Worm (Caenorhabditis elegans) whole organism, L4 larva: ENCODE results near the gene W08E12.9.
A peak's percentile ranks its signal among the peaks of the same experiment; 100 is the strongest.

Experiments
- D1046.2 ChIP-seq: fragments of 200-800 bp; sonication (Bioruptor generic); IDR thresholded peaks from 2 replicates; pipeline ENCODE4 v1.3.6; 2022; ENCODE audit warnings: missing genetic modification characterization, missing compliant biosample characterization
- F26F4.8 ChIP-seq: fragments of 200-800 bp; sonication (Bioruptor generic); conservative IDR thresholded peaks from 2 replicates; pipeline ENCODE4 v1.3.6; 2022; ENCODE audit warnings: missing genetic modification characterization, missing compliant biosample characterization
- F49E8.2 ChIP-seq: sonication (generic microtip); optimal IDR thresholded peaks from 2 replicates; lab custom pipeline; 2016; ENCODE audit warnings: missing compliant biosample characterization, mild to moderate bottlenecking, missing genetic modification characterization, borderline replicate concordance
- R02D3.7 ChIP-seq: fragments of 150-350 bp; sonication (generic microtip); optimal IDR thresholded peaks from 3 replicates; lab custom pipeline; 2014; ENCODE audit warnings: missing biosample characterization, missing genetic modification characterization
- T20F7.1 ChIP-seq: fragments of 200-800 bp; sonication (Bioruptor generic); optimal IDR thresholded peaks from 2 replicates; lab custom pipeline; 2018; ENCODE audit warnings: mild to moderate bottlenecking, missing genetic modification characterization, missing compliant biosample characterization
- Y48G9A.11 ChIP-seq: fragments of 200-800 bp; sonication (Bioruptor generic); IDR thresholded peaks from 2 replicates; pipeline ENCODE4 v1.3.6; 2022; ENCODE audit warnings: missing genetic modification reagents, missing genetic modification characterization, missing compliant biosample characterization
- Y75B8A.6 ChIP-seq: fragments of 200-800 bp; sonication (Bioruptor generic); IDR thresholded peaks from 2 replicates; pipeline ENCODE4 v1.3.6; 2022; ENCODE audit warnings: missing genetic modification reagents, missing genetic modification characterization, missing compliant biosample characterization
- arid-1 ChIP-seq: fragments of 200-800 bp; sonication (Bioruptor generic); conservative IDR thresholded peaks from 2 replicates; pipeline ENCODE4 v1.3.6; 2022; ENCODE audit warnings: missing genetic modification reagents, missing genetic modification characterization, missing compliant biosample characterization
- attf-4 ChIP-seq: sonication (generic microtip); optimal IDR thresholded peaks from 3 replicates; lab custom pipeline; 2017; ENCODE audit warnings: missing biosample characterization, missing genetic modification characterization
- ceh-32 ChIP-seq: sonication (generic microtip); optimal IDR thresholded peaks from 2 replicates; lab custom pipeline; 2016; ENCODE audit warnings: mild to moderate bottlenecking, missing genetic modification characterization, missing compliant biosample characterization; ENCODE audit not compliant: poor library complexity
- ceh-62 ChIP-seq: sonication (generic microtip); optimal IDR thresholded peaks from 2 replicates; lab custom pipeline; 2017; ENCODE audit warnings: missing biosample characterization, missing genetic modification characterization
- ceh-82 ChIP-seq: sonication (generic microtip); optimal IDR thresholded peaks from 2 replicates; lab custom pipeline; 2017; ENCODE audit warnings: missing biosample characterization, missing genetic modification characterization
- dmd-6 ChIP-seq: fragments of 200-800 bp; sonication (Bioruptor generic); IDR thresholded peaks from 2 replicates; pipeline ENCODE4 v1.3.6; 2022; ENCODE audit warnings: missing genetic modification reagents, missing genetic modification characterization, missing compliant biosample characterization
- dmd-8 ChIP-seq: fragments of 200-800 bp; sonication (Bioruptor generic); IDR thresholded peaks from 2 replicates; pipeline ENCODE4 v1.3.6; 2022; ENCODE audit warnings: missing genetic modification characterization, missing compliant biosample characterization
- dmd-9 ChIP-seq: fragments of 200-800 bp; sonication (Bioruptor generic); IDR thresholded peaks from 2 replicates; pipeline ENCODE4 v1.3.6; 2022; ENCODE audit warnings: missing genetic modification reagents, missing genetic modification characterization, missing compliant biosample characterization
- duxl-1 ChIP-seq: sonication (generic microtip); optimal IDR thresholded peaks from 2 replicates; lab custom pipeline; 2016; ENCODE audit warnings: mild to moderate bottlenecking, missing genetic modification characterization, moderate library complexity, missing compliant biosample characterization; ENCODE audit not compliant: poor library complexity
- dve-1 ChIP-seq: sonication (generic microtip); optimal IDR thresholded peaks from 2 replicates; lab custom pipeline; 2017; ENCODE audit warnings: antibody characterized with exemption, mild to moderate bottlenecking, missing genetic modification characterization, missing compliant biosample characterization; ENCODE audit not compliant: insufficient read depth
- egl-27 ChIP-seq: sonication (generic microtip); optimal IDR thresholded peaks from 3 replicates; lab custom pipeline; 2017; ENCODE audit warnings: missing biosample characterization, missing genetic modification reagents, missing genetic modification characterization
- fkh-10 ChIP-seq: fragments of 150-350 bp; optimal IDR thresholded peaks from 2 replicates; lab custom pipeline; 2014; ENCODE audit warnings: missing biosample characterization, missing genetic modification reagents, missing genetic modification characterization
- fos-1 ChIP-seq: fragments of 150-350 bp; optimal IDR thresholded peaks from 2 replicates; lab custom pipeline; 2014; ENCODE audit warnings: missing biosample characterization, missing genetic modification characterization
- gei-8 ChIP-seq: fragments of 200-800 bp; sonication (Bioruptor generic); optimal IDR thresholded peaks from 2 replicates; lab custom pipeline; 2018; ENCODE audit warnings: mild to moderate bottlenecking, missing genetic modification characterization, missing compliant biosample characterization
- hif-1 ChIP-seq, 2 experiments: sonication (generic microtip); optimal IDR thresholded peaks; 2 replicates each; lab custom pipeline; 2016 to 2017; ENCODE audit warnings: missing compliant biosample characterization in 2 of 2, missing genetic modification characterization in 2 of 2, missing genetic modification reagents in 2 of 2, missing genotype in 2 of 2, mild to moderate bottlenecking in 1 of 2
- hlh-11 ChIP-seq: fragments of 200-800 bp; sonication (Bioruptor generic); optimal IDR thresholded peaks from 2 replicates; lab custom pipeline; 2018; ENCODE audit warnings: mild to moderate bottlenecking, missing genetic modification characterization, missing compliant biosample characterization
- hmg-1.1 ChIP-seq: fragments of 200-800 bp; sonication (Bioruptor generic); IDR thresholded peaks from 2 replicates; pipeline ENCODE4 v1.3.6; 2022; ENCODE audit warnings: missing genetic modification reagents, missing genetic modification characterization, missing compliant biosample characterization
- jun-1 ChIP-seq: fragments of 150-350 bp; optimal IDR thresholded peaks from 2 replicates; lab custom pipeline; 2014; ENCODE audit warnings: missing biosample characterization, missing genetic modification reagents, missing genetic modification characterization
- lin-1 ChIP-seq: fragments of 200-800 bp; sonication (Bioruptor generic); IDR thresholded peaks from 2 replicates; pipeline ENCODE4 v1.3.6; 2022; ENCODE audit warnings: missing genetic modification reagents, missing genetic modification characterization, missing compliant biosample characterization
- lin-13 ChIP-seq: fragments of 150-350 bp; optimal IDR thresholded peaks from 2 replicates; lab custom pipeline; 2014; ENCODE audit warnings: missing biosample characterization, missing genetic modification reagents, missing genetic modification characterization
- lir-3 ChIP-seq: sonication (generic microtip); optimal IDR thresholded peaks from 2 replicates; lab custom pipeline; 2016; ENCODE audit warnings: mild to moderate bottlenecking, missing genetic modification characterization, missing compliant biosample characterization
- mep-1 ChIP-seq: fragments of 150-350 bp; sonication (generic microtip); optimal IDR thresholded peaks from 3 replicates; lab custom pipeline; 2014; ENCODE audit warnings: missing biosample characterization, missing genetic modification characterization
- mes-2 ChIP-seq: sonication (generic microtip); optimal IDR thresholded peaks from 2 replicates; lab custom pipeline; 2016; ENCODE audit warnings: missing genotype, mild to moderate bottlenecking, missing genetic modification characterization, missing compliant biosample characterization; ENCODE audit not compliant: poor library complexity, severe bottlenecking
- mxl-2 ChIP-seq: fragments of 200-800 bp; sonication (Bioruptor generic); conservative IDR thresholded peaks from 2 replicates; pipeline ENCODE4 v1.3.6; 2022; ENCODE audit warnings: missing genetic modification reagents, missing genetic modification characterization, missing compliant biosample characterization
- mxl-3 ChIP-seq: fragments of 200-800 bp; sonication (Bioruptor generic); optimal IDR thresholded peaks from 2 replicates; lab custom pipeline; 2018; ENCODE audit warnings: mild to moderate bottlenecking, missing genetic modification characterization, missing compliant biosample characterization
- nhr-11 ChIP-seq: fragments of 150-350 bp; optimal IDR thresholded peaks from 2 replicates; lab custom pipeline; 2014; ENCODE audit warnings: missing biosample characterization, missing genetic modification characterization
- nhr-237 ChIP-seq: sonication (generic microtip); optimal IDR thresholded peaks from 2 replicates; lab custom pipeline; 2017; ENCODE audit warnings: missing biosample characterization, missing genetic modification characterization
- nhr-25 ChIP-seq: sonication (generic microtip); optimal IDR thresholded peaks from 2 replicates; lab custom pipeline; 2017; ENCODE audit warnings: missing genetic modification characterization, mild to moderate bottlenecking, missing compliant biosample characterization, antibody characterized with exemption, moderate library complexity, borderline replicate concordance; ENCODE audit not compliant: insufficient read depth
- nhr-6 ChIP-seq: fragments of 150-350 bp; optimal IDR thresholded peaks from 2 replicates; lab custom pipeline; 2014; ENCODE audit warnings: missing biosample characterization, missing genetic modification characterization
- nhr-76 ChIP-seq: fragments of 150-350 bp; optimal IDR thresholded peaks from 2 replicates; lab custom pipeline; 2014; ENCODE audit warnings: missing biosample characterization, missing genetic modification characterization
- php-3 ChIP-seq: fragments of 200-800 bp; sonication (Bioruptor generic); IDR thresholded peaks from 2 replicates; pipeline ENCODE4 v1.3.6; 2022; ENCODE audit warnings: missing genetic modification reagents, missing genetic modification characterization, missing compliant biosample characterization
- pqm-1 ChIP-seq: sonication (generic microtip); optimal IDR thresholded peaks from 2 replicates; lab custom pipeline; 2017; ENCODE audit warnings: missing biosample characterization, missing genetic modification characterization
- saeg-2 ChIP-seq: fragments of 200-800 bp; sonication (Bioruptor generic); IDR thresholded peaks from 2 replicates; pipeline ENCODE4 v1.3.6; 2022; ENCODE audit warnings: missing genetic modification reagents, missing genetic modification characterization, missing compliant biosample characterization
- sdz-12 ChIP-seq: fragments of 200-800 bp; sonication (Bioruptor generic); optimal IDR thresholded peaks from 2 replicates; lab custom pipeline; 2018; ENCODE audit warnings: mild to moderate bottlenecking, missing genetic modification characterization, missing compliant biosample characterization
- snpc-4 ChIP-seq: fragments of 150-350 bp; optimal IDR thresholded peaks from 2 replicates; lab custom pipeline; 2014; ENCODE audit warnings: missing biosample characterization, missing genetic modification characterization
- spr-1 ChIP-seq: sonication (generic microtip); optimal IDR thresholded peaks from 2 replicates; lab custom pipeline; 2016; ENCODE audit warnings: mild to moderate bottlenecking, missing genetic modification characterization, missing compliant biosample characterization
- tag-97 ChIP-seq: fragments of 200-800 bp; sonication (Bioruptor generic); IDR thresholded peaks from 2 replicates; pipeline ENCODE4 v1.3.6; 2022; ENCODE audit warnings: missing genetic modification characterization, missing compliant biosample characterization
- unc-130 ChIP-seq: sonication (generic microtip); optimal IDR thresholded peaks from 2 replicates; lab custom pipeline; 2016; ENCODE audit warnings: missing genetic modification reagents, missing genetic modification characterization, missing compliant biosample characterization
- unc-39 ChIP-seq: sonication (generic microtip); optimal IDR thresholded peaks from 2 replicates; lab custom pipeline; 2017; ENCODE audit warnings: missing biosample characterization, missing genetic modification characterization
- vab-7 ChIP-seq: fragments of 200-800 bp; sonication (Bioruptor generic); IDR thresholded peaks from 2 replicates; pipeline ENCODE4 v1.3.6; 2022; ENCODE audit warnings: missing genetic modification reagents, missing genetic modification characterization, missing compliant biosample characterization
- zag-1 ChIP-seq: fragments of 150-350 bp; optimal IDR thresholded peaks from 2 replicates; lab custom pipeline; 2014; ENCODE audit warnings: missing biosample characterization, missing genetic modification characterization
- zip-2 ChIP-seq: fragments of 150-350 bp; optimal IDR thresholded peaks from 2 replicates; lab custom pipeline; 2014; ENCODE audit warnings: missing biosample characterization, missing genetic modification characterization

W08E12.9 gene

DNA sequence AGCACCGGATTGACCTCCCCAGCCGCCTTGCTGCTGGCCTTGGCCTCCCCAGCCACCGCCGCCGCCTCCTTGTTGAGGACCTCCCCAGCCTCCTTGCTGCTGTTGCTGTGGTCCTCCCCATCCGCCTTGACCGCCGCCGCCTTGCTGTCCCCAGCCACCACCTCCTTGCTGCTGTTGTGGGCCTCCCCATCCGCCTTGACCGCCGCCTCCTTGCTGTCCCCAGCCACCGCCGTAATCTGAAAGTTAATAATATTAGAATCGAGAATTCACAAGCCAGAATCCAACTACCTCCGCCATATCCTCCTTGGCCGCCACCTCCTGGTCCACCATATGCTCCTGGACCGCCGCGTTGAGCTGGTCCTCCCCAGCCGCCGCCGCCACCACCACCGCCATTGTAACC is 29.9 kb upstream of the W08E12.9 start (continued):
- TF ChIP-seq php-3 (GFP tag; lab: Robert Waterston, UW) (no peak), fos-1 (tag; lab: Kevin White, UChicago) (no peak), dmd-8 (GFP tag; lab: Robert Waterston, UW) (no peak), hif-1 (tag; optimal IDR thresholded peaks at IDR 0.05; lab: Kevin White, UChicago) (no peak)
- TF ChIP-seq, all 104 proteins: peak for 6

DNA sequence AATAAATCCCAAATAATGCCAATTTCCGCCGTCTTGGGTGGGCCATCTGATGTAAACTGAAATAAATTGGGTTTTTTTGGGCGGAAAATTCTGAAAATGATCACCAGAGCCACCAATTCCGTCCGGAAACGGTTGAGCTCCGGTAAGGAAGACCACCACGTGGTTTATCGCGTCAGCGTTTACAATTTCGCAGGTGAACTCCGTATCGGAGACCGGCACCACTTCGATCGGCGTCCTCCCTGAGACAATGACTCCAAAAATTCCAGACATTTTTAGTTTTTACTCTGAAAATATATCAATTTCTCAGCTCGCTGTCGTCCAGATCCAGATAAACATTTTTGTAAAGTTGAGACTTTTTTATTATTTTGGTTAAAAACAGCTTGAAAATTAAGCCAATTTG is 29.2 kb upstream of the W08E12.9 start, which contains the start of gene F42A6.6:
TSS of gene F42A6.6 (minus strand) at position 289 of the 400 bp plus-strand sequence.
- TF ChIP-seq nhr-237 (tag; lab: Kevin White, UChicago), result no peak
- no peak for TF ChIP-seq ceh-32 (tag; lab: Kevin White, UChicago)
- no peak for TF ChIP-seq egl-27 (tag; lab: Kevin White, UChicago)
- no peak for TF ChIP-seq zip-2 (tag; lab: Kevin White, UChicago)
- no peak for TF ChIP-seq fkh-10 (GFP tag; lab: Kevin White, UChicago)
- no peak for TF ChIP-seq nhr-6 (tag; lab: Kevin White, UChicago)
- peak; percentile 91 for TF ChIP-seq arid-1 (GFP tag; lab: Robert Waterston, UW)
- peak; percentile 61; the same call in 1 of the 2 replicates for TF ChIP-seq vab-7
- no peak for TF ChIP-seq sdz-12 (GFP tag; lab: Kevin White, UChicago)
- TF ChIP-seq lin-13, result peak; percentile 52
- TF ChIP-seq D1046.2 (GFP tag; lab: Robert Waterston, UW), result no peak
- TF ChIP-seq dve-1, result peak; percentile 34
- no peak for TF ChIP-seq unc-39 (tag; lab: Kevin White, UChicago)
- no peak for TF ChIP-seq dmd-9 (GFP tag; lab: Robert Waterston, UW)
- TF ChIP-seq nhr-11, result no peak
- TF ChIP-seq attf-4 (tag; lab: Kevin White, UChicago), result no peak
- TF ChIP-seq F49E8.2 (tag; lab: Kevin White, UChicago), result peak; percentile 84
- TF ChIP-seq ceh-62 (tag; lab: Kevin White, UChicago), result no peak
- TF ChIP-seq duxl-1 (tag; lab: Kevin White, UChicago), result peak; percentile 33
- TF ChIP-seq Y75B8A.6 (GFP tag; lab: Robert Waterston, UW), result 0 out of 2 replicates have a peak, but pooled peaks have one; percentile 67
- peak; percentile 40 for TF ChIP-seq mep-1
- no peak for TF ChIP-seq lir-3 (tag; lab: Kevin White, UChicago)
- no peak for TF ChIP-seq snpc-4 (tag; lab: Kevin White, UChicago)
- no peak for TF ChIP-seq mxl-2 (GFP tag; lab: Robert Waterston, UW)
- TF ChIP-seq nhr-25 (tag; lab: Kevin White, UChicago), result peak; percentile 50
- TF ChIP-seq tag-97 (GFP tag; lab: Robert Waterston, UW), result no peak
- no peak for TF ChIP-seq T20F7.1 (GFP tag; lab: Kevin White, UChicago)
- peak; percentile 63; the same call in 1 of the 2 replicates for TF ChIP-seq saeg-2 (GFP tag; lab: Robert Waterston, UW)
- TF ChIP-seq mes-2, result peak; percentile 48
- no peak for TF ChIP-seq R02D3.7 (tag; lab: Kevin White, UChicago)
- TF ChIP-seq zag-1, result no peak
- TF ChIP-seq unc-130 (GFP tag; lab: Kevin White, UChicago), result peak; percentile 21
- no peak for TF ChIP-seq hmg-1.1
- TF ChIP-seq dmd-6 (GFP tag; lab: Robert Waterston, UW), result peak; percentile 42
- peak; percentile 67 for TF ChIP-seq gei-8
- peak; percentile 69 for TF ChIP-seq spr-1 (tag; lab: Kevin White, UChicago)
- no peak for TF ChIP-seq mxl-3 (GFP tag; lab: Kevin White, UChicago)
- TF ChIP-seq ceh-82 (tag; lab: Kevin White, UChicago), result no peak
- no peak for TF ChIP-seq jun-1 (tag; lab: Kevin White, UChicago)
- TF ChIP-seq Y48G9A.11 (GFP tag; lab: Robert Waterston, UW), result peak; percentile 69
- TF ChIP-seq pqm-1 (tag; lab: Kevin White, UChicago), result no peak
- no peak; the same call in 1 of the 2 replicates for TF ChIP-seq lin-1
- 0 out of 2 replicates have a peak, but pooled peaks have one; percentile 33 for TF ChIP-seq F26F4.8 (GFP tag; lab: Robert Waterston, UW)
- TF ChIP-seq hlh-11, result peak; percentile 43
- no peak for TF ChIP-seq nhr-76 (tag; lab: Kevin White, UChicago)
- TF ChIP-seq php-3 (GFP tag; lab: Robert Waterston, UW), result 0 out of 2 replicates have a peak, but pooled peaks have one; percentile 42
